Worm (Caenorhabditis elegans) whole organism, late embryonic: Measurements from ENCODE around the gene C51E3.10.

Experiments used
- C08G9.2 ChIP-seq: sonication (generic microtip); optimal IDR thresholded peaks from 2 replicates; lab custom pipeline; 2016; ENCODE audit warnings: mild to moderate bottlenecking, missing genetic modification characterization, moderate library complexity, missing compliant biosample characterization
- F13H6.1 ChIP-seq: sonication (generic microtip); optimal IDR thresholded peaks from 2 replicates; lab custom pipeline; 2016; ENCODE audit warnings: missing genetic modification characterization, missing compliant biosample characterization
- ceh-22 ChIP-seq: sonication (generic microtip); optimal IDR thresholded peaks from 2 replicates; lab custom pipeline; 2017; ENCODE audit warnings: missing biosample characterization, missing genetic modification characterization
- ceh-9 ChIP-seq: sonication (generic microtip); optimal IDR thresholded peaks from 2 replicates; lab custom pipeline; 2016; ENCODE audit warnings: mild to moderate bottlenecking, missing genetic modification characterization, inconsistent platforms, missing compliant biosample characterization
- che-1 ChIP-seq: sonication (generic microtip); optimal IDR thresholded peaks from 2 replicates; lab custom pipeline; 2016; ENCODE audit warnings: mild to moderate bottlenecking, missing genetic modification characterization, missing compliant biosample characterization
- hlh-30 ChIP-seq: sonication (generic microtip); optimal IDR thresholded peaks from 2 replicates; lab custom pipeline; 2017; ENCODE audit warnings: antibody characterized with exemption, missing genetic modification characterization, missing compliant biosample characterization; ENCODE audit not compliant: insufficient read depth
- hlh-8 ChIP-seq: sonication (generic microtip); optimal IDR thresholded peaks from 2 replicates; lab custom pipeline; 2016; ENCODE audit warnings: missing genotype, missing genetic modification characterization, missing compliant biosample characterization
- madf-2 ChIP-seq: sonication (generic microtip); optimal IDR thresholded peaks from 2 replicates; lab custom pipeline; 2017; ENCODE audit warnings: missing genetic modification characterization, missing compliant biosample characterization
- nfya-1 ChIP-seq: sonication (generic microtip); optimal IDR thresholded peaks from 2 replicates; lab custom pipeline; 2017; ENCODE audit warnings: missing genetic modification characterization, mild to moderate bottlenecking, missing compliant biosample characterization, antibody characterized with exemption, moderate library complexity
- nhr-11 ChIP-seq: fragments of 150-350 bp; optimal IDR thresholded peaks from 2 replicates; lab custom pipeline; 2014; ENCODE audit warnings: missing biosample characterization, missing genetic modification characterization
- pqm-1 ChIP-seq: sonication (generic microtip); optimal IDR thresholded peaks from 2 replicates; lab custom pipeline; 2016; ENCODE audit warnings: missing genetic modification characterization, missing compliant biosample characterization
- syd-9 ChIP-seq: sonication (generic microtip); optimal IDR thresholded peaks from 2 replicates; lab custom pipeline; 2016; ENCODE audit warnings: mild to moderate bottlenecking, missing genetic modification characterization, moderate library complexity, missing compliant biosample characterization
- zip-5 ChIP-seq: sonication (generic microtip); optimal IDR thresholded peaks from 2 replicates; lab custom pipeline; 2016; ENCODE audit warnings: missing genetic modification characterization, missing compliant biosample characterization

DNA sequence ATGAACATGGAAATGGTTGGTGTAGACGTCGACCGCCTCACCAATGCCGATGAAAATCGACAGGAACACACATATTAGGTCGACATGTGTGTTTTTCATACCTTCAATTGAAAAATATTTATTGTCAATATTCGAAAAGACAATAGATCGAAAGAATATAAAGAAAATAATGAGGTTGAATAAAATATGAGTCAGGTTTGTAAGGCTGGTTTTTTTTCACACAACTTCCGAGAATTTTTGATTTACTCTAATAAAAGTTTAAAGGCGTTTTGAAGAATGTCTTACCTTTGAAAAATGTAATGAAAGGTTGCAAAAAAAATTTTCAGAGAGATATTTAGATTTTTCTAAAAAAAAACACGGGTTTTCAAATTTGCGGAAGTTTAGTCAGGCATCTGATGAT, 12.7 kb upstream of the C51E3.10 start, which contains the start of gene egl-3:
- TF ChIP-seq F13H6.1 (tag; lab: Kevin White, UChicago) (no peak), pqm-1 (no peak), che-1 (tag; lab: Kevin White, UChicago) (no peak), zip-5 (tag; lab: Kevin White, UChicago) (no peak), ceh-9 (no peak), hlh-30 (tag; lab: Kevin White, UChicago) (no peak), nfya-1 (no peak), C08G9.2 (no peak), nhr-11 (no peak), ceh-22 (tag; lab: Kevin White, UChicago) (no peak), syd-9 (tag; lab: Kevin White, UChicago) (no peak), madf-2 (tag; lab: Kevin White, UChicago) (no peak), hlh-8 (no peak)
